Worm (Caenorhabditis elegans) whole organism, L1 larva: ENCODE data around the gene ZK512.1.

Experiments
- dpl-1 ChIP-seq, 3 experiments: fragments of 150-350 bp in 2 of 3; sonication (generic microtip) in 1 of 3; optimal IDR thresholded peaks; 2 replicates each; lab custom pipeline; 2014 to 2017; ENCODE audit warnings: missing biosample characterization in 3 of 3, missing genetic modification characterization in 3 of 3, missing genetic modification reagents in 3 of 3
- lin-15B ChIP-seq: fragments of 150-350 bp; sonication (generic microtip); optimal IDR thresholded peaks from 3 replicates; lab custom pipeline; 2014; ENCODE audit warnings: missing biosample characterization, missing genetic modification characterization

- no peak for TF ChIP-seq dpl-1 (GFP tag; optimal IDR thresholded peaks at IDR 0.05; lab: Kevin White, UChicago)
- TF ChIP-seq lin-15B (tag; lab: Kevin White, UChicago): no peak
Measured at ce11 chrIII:9161553-9161952, 46.8 kb downstream of the ZK512.1 start, which contains the start of gene ptr-9.
